Worm (Caenorhabditis elegans) whole organism, L3 larva: ENCODE results near the gene atp-5.

Source experiments
- ceh-28 ChIP-seq: fragments of 150-350 bp; optimal IDR thresholded peaks from 2 replicates; lab custom pipeline; 2014; ENCODE audit warnings: missing biosample characterization, missing genetic modification reagents, missing genetic modification characterization
- fos-1 ChIP-seq: fragments of 150-350 bp; optimal IDR thresholded peaks from 2 replicates; lab custom pipeline; 2014; ENCODE audit warnings: missing biosample characterization, missing genetic modification characterization
- lin-15B ChIP-seq: fragments of 150-350 bp; optimal IDR thresholded peaks from 2 replicates; lab custom pipeline; 2014; ENCODE audit warnings: missing biosample characterization, missing genetic modification characterization
- lin-39 ChIP-seq: fragments of 150-350 bp; optimal IDR thresholded peaks from 2 replicates; lab custom pipeline; 2018; ENCODE audit warnings: missing biosample characterization, missing genetic modification reagents, missing genetic modification characterization
- nfya-1 ChIP-seq: sonication (generic microtip); optimal IDR thresholded peaks from 2 replicates; lab custom pipeline; 2017; ENCODE audit warnings: missing genetic modification characterization, mild to moderate bottlenecking, missing compliant biosample characterization, antibody characterized with exemption, moderate library complexity; ENCODE audit not compliant: insufficient read depth
- pha-4 ChIP-seq: fragments of 150-350 bp; optimal IDR thresholded peaks from 2 replicates; lab custom pipeline; 2014; ENCODE audit warnings: missing biosample characterization, missing genetic modification reagents, missing genetic modification characterization
- sea-2 ChIP-seq: fragments of 150-350 bp; sonication (generic microtip); optimal IDR thresholded peaks from 4 replicates; lab custom pipeline; 2014; ENCODE audit warnings: missing biosample characterization, missing genetic modification reagents, missing genetic modification characterization
- skn-1 ChIP-seq: fragments of 150-350 bp; optimal IDR thresholded peaks from 2 replicates; lab custom pipeline; 2014; ENCODE audit warnings: missing biosample characterization, missing genetic modification characterization

DNA sequence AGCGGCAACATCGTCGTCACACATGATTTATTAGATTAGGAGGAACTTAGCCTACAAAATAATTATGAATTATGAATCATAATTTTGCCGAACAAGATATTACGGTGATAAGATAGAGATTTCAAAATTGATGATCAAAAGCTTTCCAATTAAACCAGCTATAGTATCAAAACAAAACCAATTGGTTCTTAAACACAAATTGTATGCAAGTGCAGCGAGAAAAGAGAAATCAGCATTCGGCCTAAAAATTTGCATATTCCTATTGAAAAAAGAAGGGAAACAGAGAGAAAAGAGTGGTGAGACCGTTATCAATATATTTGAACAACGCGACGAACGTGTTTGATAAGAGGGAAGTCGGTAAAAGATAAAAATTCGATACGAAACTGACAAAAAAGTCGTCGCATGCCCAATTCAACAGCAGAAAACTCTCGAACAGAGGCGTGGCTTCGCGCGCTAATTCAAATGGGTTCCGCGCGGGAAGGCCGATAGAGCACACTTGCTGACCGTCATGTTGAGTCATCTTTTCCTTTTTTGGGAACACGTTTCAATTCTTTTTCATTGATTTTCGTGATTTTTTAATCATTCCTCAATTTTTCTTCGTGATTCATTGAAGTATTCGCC is 45.5 kb downstream of the atp-5 start, which contains the start of gene act-2:
- TF ChIP-seq lin-39, result peak; percentile 74
- TF ChIP-seq lin-15B (tag; lab: Kevin White, UChicago), result peak; percentile 78
- TF ChIP-seq ceh-28 (tag; lab: Kevin White, UChicago), result peak; percentile 9
- no peak for TF ChIP-seq sea-2 (GFP tag; lab: Kevin White, UChicago)
- peak; percentile 88 for TF ChIP-seq fos-1
- peak; percentile 75 for TF ChIP-seq pha-4 (tag; lab: Kevin White, UChicago)
- peak; percentile 88 for TF ChIP-seq nfya-1 (tag; lab: Kevin White, UChicago)
- peak; percentile 23 for TF ChIP-seq skn-1 (tag; lab: Kevin White, UChicago)
